Fruit fly (Drosophila melanogaster) S2 (cell line): ENCODE measurements around the gene Hsp70Ab.

Experiments
- CG8478 ChIP-seq: fragments of >200 bp; optimal IDR thresholded peaks from 2 replicates; lab custom pipeline; 2018
- CTCF ChIP-seq, 2 experiments: fragments of >200 bp; optimal IDR thresholded peaks; 2 replicates each; lab custom pipeline; 2018

Gene Hsp70Ab

dm6 chr3R:11982547-11982946, 24.2 kb downstream of the Hsp70Ab start:
- no peak for TF ChIP-seq CG8478 (lab: Kevin White, UChicago)
- no peak for TF ChIP-seq CTCF (optimal IDR thresholded peaks at IDR 0.05; lab: Kevin White, UChicago)

- no peak for TF ChIP-seq CTCF (optimal IDR thresholded peaks at IDR 0.05; lab: Kevin White, UChicago)
- TF ChIP-seq CG8478 (lab: Kevin White, UChicago), result no peak
These were observed 26.1 kb downstream of the Hsp70Ab start, which contains the start of gene CG3397 for dm6 chr3R:11984441-11984840. CG3397 (minus strand) TSS chr3R:11984541.

dm6 chr3R:11984862-11985261, 26.5 kb downstream of the Hsp70Ab start:
- TF ChIP-seq CG8478 (lab: Kevin White, UChicago) (no peak), CTCF (optimal IDR thresholded peaks at IDR 0.05; lab: Kevin White, UChicago) (no peak)

dm6 chr3R:11989206-11989605, 30.9 kb downstream of the Hsp70Ab start:
- TF ChIP-seq CG8478 (lab: Kevin White, UChicago) (no peak), CTCF (optimal IDR thresholded peaks at IDR 0.05; lab: Kevin White, UChicago) (no peak)

dm6 chr3R:11989996-11990395, 31.7 kb downstream of the Hsp70Ab start:
- TF ChIP-seq CG8478 (lab: Kevin White, UChicago) (no peak), CTCF (optimal IDR thresholded peaks at IDR 0.05; lab: Kevin White, UChicago) (no peak)

dm6 chr3R:11991538-11992164, 33.3 kb downstream of the Hsp70Ab start:
- no peak for TF ChIP-seq CG8478 (lab: Kevin White, UChicago)
- TF ChIP-seq CTCF (optimal IDR thresholded peaks at IDR 0.05; lab: Kevin White, UChicago), result no peak

- TF ChIP-seq CG8478 (lab: Kevin White, UChicago) (no peak), CTCF (optimal IDR thresholded peaks at IDR 0.05; lab: Kevin White, UChicago) (no peak)
These were observed 34.8 kb downstream of the Hsp70Ab start, which contains the start of gene mfas for dm6 chr3R:11992934-11993670. mfas (minus strand) TSS chr3R:11993315.

- no peak for TF ChIP-seq CG8478 (lab: Kevin White, UChicago)
These were observed 39.8 kb downstream of the Hsp70Ab start for dm6 chr3R:11998130-11998529.

dm6 chr3R:11999074-11999473, 40.7 kb downstream of the Hsp70Ab start, which contains the start of gene Ect3:
Ect3 (plus strand) TSS chr3R:11999278.
- TF ChIP-seq CG8478 (lab: Kevin White, UChicago) (no peak), CTCF (optimal IDR thresholded peaks at IDR 0.05; lab: Kevin White, UChicago) (no peak)

- TF ChIP-seq CG8478 (lab: Kevin White, UChicago), result no peak
- TF ChIP-seq CTCF (optimal IDR thresholded peaks at IDR 0.05; lab: Kevin White, UChicago), result no peak
These were observed 47.1 kb downstream of the Hsp70Ab start, which contains the start of gene Tk for dm6 chr3R:12005417-12005816. Tk (minus strand) TSS chr3R:12005473.

dm6 chr3R:12006417-12006816, 48.1 kb downstream of the Hsp70Ab start:
- no peak for TF ChIP-seq CTCF (optimal IDR thresholded peaks at IDR 0.05; lab: Kevin White, UChicago)
- no peak for TF ChIP-seq CG8478 (lab: Kevin White, UChicago)

dm6 chr3R:12010202-12010824, 52.0 kb downstream of the Hsp70Ab start, which contains the start of the genes KLHL18 and GCC185:
KLHL18 (minus strand) TSS chr3R:12010434.
GCC185 (plus strand) TSS chr3R:12010772.
- TF ChIP-seq CG8478 (lab: Kevin White, UChicago) (no peak), CTCF (optimal IDR thresholded peaks at IDR 0.05; lab: Kevin White, UChicago) (no peak)
